Fruit fly (Drosophila melanogaster) whole organism, prepupa: ENCODE results near the gene CG43673.

Source experiments
- CG6854 ChIP-seq: fragments of 200-800 bp; sonication (Bioruptor generic); optimal IDR thresholded peaks from 2 replicates; lab custom pipeline; 2017; ENCODE audit warnings: missing biosample characterization, mild to moderate bottlenecking, missing genetic modification characterization
- Lpt ChIP-seq: fragments of 200-800 bp; sonication (Bioruptor generic); optimal IDR thresholded peaks from 3 replicates; lab custom pipeline; 2016; ENCODE audit warnings: missing biosample characterization, missing genetic modification characterization
- OdsH ChIP-seq: fragments of 200-800 bp; sonication (Bioruptor generic); optimal IDR thresholded peaks from 3 replicates; lab custom pipeline; 2016; ENCODE audit warnings: missing biosample characterization, missing genetic modification characterization
- fd59A ChIP-seq: fragments of 200-800 bp; sonication (Bioruptor generic); optimal IDR thresholded peaks from 2 replicates; lab custom pipeline; 2017; ENCODE audit warnings: missing biosample characterization, mild to moderate bottlenecking, missing genetic modification characterization, missing genetic modification reagents
- lz ChIP-seq: fragments of 200-800 bp; sonication (Bioruptor generic); optimal IDR thresholded peaks from 3 replicates; lab custom pipeline; 2016; ENCODE audit warnings: missing biosample characterization, missing genetic modification characterization
- salr ChIP-seq, 2 experiments: fragments of 200-800 bp; sonication (Bioruptor generic); optimal IDR thresholded peaks; 3 replicates each; lab custom pipeline; 2016 to 2018; ENCODE audit warnings: missing biosample characterization in 2 of 2, missing genetic modification characterization in 2 of 2, mild to moderate bottlenecking in 1 of 2
- topi ChIP-seq: fragments of 200-800 bp; sonication (Bioruptor generic); optimal IDR thresholded peaks from 3 replicates; lab custom pipeline; 2016; ENCODE audit warnings: missing biosample characterization, missing genetic modification characterization

DNA sequence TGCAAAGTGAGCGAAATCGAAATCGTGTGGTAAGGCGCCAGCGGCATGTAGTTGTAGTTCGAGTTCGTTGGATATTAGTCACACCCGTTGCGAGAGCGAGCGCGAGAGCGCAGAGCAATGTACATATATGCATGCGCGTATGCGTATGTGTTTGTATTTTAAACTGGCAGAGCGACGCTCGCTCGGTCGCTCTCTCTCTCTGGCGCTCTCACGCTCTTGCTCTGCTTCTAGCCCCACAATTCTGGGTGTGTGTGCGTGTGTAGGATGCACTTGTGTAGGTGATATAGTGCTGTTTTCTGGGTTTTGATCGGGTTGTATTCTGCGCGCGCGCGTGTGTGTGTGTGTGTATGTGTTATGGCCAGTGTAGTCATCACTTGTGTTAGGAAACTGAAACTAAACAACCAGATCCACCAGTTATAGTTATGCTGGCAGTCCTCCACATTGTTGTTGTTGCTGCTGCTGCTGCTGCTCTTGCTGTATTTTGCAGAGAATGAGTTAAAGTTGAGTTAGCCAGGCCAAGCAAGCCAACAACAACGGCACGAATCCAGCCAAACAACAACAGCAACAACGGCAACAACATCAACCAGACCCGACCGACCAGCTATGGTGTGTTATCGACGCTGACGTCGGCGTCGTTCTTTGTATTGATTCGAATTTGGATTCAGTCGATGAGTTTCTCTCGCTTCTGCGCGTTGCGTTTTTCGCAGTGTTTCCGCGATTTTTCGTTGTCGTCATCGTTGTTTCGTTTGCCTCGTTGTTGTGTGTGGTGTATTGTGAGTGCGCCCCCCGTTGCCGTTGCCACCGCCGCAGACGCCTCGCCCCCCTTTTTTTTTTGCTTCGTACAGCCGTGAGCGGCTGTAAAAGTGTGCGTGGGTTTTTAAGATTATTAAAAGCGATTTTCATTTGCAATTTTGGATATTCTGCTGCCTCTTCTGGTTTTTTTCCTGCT, 33.0 kb downstream of the CG43673 start:
- TF ChIP-seq salr (GFP tag; optimal IDR thresholded peaks at IDR 0.05; lab: Kevin White, UChicago) (no peak), topi (GFP tag; lab: Kevin White, UChicago) (no peak), Lpt (GFP tag; lab: Kevin White, UChicago) (peak; percentile 56), OdsH (GFP tag; lab: Kevin White, UChicago) (peak; percentile 3), fd59A (GFP tag; lab: Kevin White, UChicago) (no peak), CG6854 (GFP tag; lab: Kevin White, UChicago) (peak; percentile 56), lz (GFP tag; lab: Kevin White, UChicago) (peak; percentile 12)
